Fruit fly (Drosophila melanogaster) whole organism, embryonic: Measurements from ENCODE around the gene Ankrd49.

Experiments used
- Adf1 ChIP-seq: fragments of 200-800 bp; sonication (Bioruptor generic); IDR thresholded peaks from 2 replicates; pipeline ENCODE4 v1.3.6; 2022; ENCODE audit warnings: missing biosample characterization, missing genetic modification characterization
- Antp ChIP-seq: fragments of 200-800 bp; sonication (Bioruptor generic); optimal IDR thresholded peaks from 3 replicates; lab custom pipeline; 2016; ENCODE audit warnings: missing biosample characterization, missing genetic modification characterization
- Atf6 ChIP-seq: fragments of 200-800 bp; sonication (Bioruptor generic); IDR thresholded peaks from 2 replicates; pipeline ENCODE4 v1.3.6; 2022; ENCODE audit warnings: missing biosample characterization, missing genetic modification characterization
- BtbVII ChIP-seq: fragments of 200-800 bp; sonication (Bioruptor generic); optimal IDR thresholded peaks from 3 replicates; lab custom pipeline; 2017; ENCODE audit warnings: missing biosample characterization, mild to moderate bottlenecking, missing genetic modification characterization
- Bteb2 ChIP-seq: fragments of 200-800 bp; sonication (Bioruptor generic); optimal IDR thresholded peaks from 2 replicates; lab custom pipeline; 2016; ENCODE audit warnings: missing biosample characterization, missing genetic modification characterization
- CG10543 ChIP-seq: fragments of 200-800 bp; sonication (Bioruptor generic); optimal IDR thresholded peaks from 3 replicates; lab custom pipeline; 2017; ENCODE audit warnings: missing biosample characterization, mild to moderate bottlenecking, missing genetic modification characterization, moderate library complexity
- CG12744 ChIP-seq: fragments of 200-800 bp; sonication (Bioruptor generic); optimal IDR thresholded peaks from 2 replicates; lab custom pipeline; 2016; ENCODE audit warnings: missing biosample characterization, missing genetic modification characterization
- CG13296 ChIP-seq: fragments of 200-800 bp; sonication (Bioruptor generic); optimal IDR thresholded peaks from 3 replicates; lab custom pipeline; 2018; ENCODE audit warnings: missing biosample characterization, mild to moderate bottlenecking, missing genetic modification characterization
- CG13775 ChIP-seq: fragments of 200-800 bp; sonication (Bioruptor generic); optimal IDR thresholded peaks from 3 replicates; lab custom pipeline; 2017; ENCODE audit warnings: missing biosample characterization, mild to moderate bottlenecking, missing genetic modification characterization
- CG16815 ChIP-seq: fragments of 200-800 bp; sonication (Bioruptor generic); optimal IDR thresholded peaks from 3 replicates; lab custom pipeline; 2017; ENCODE audit warnings: missing biosample characterization, mild to moderate bottlenecking, missing genetic modification characterization
- CG30431 ChIP-seq: fragments of 200-800 bp; sonication (Bioruptor generic); optimal IDR thresholded peaks from 2 replicates; lab custom pipeline; 2017; ENCODE audit warnings: missing biosample characterization, missing genetic modification characterization
- CG32767 ChIP-seq: fragments of 200-800 bp; sonication (Bioruptor generic); IDR thresholded peaks from 2 replicates; pipeline ENCODE4 v1.3.6; 2022; ENCODE audit warnings: missing biosample characterization, missing genetic modification characterization
- CG3995 ChIP-seq: fragments of 200-800 bp; sonication (Bioruptor generic); optimal IDR thresholded peaks from 3 replicates; lab custom pipeline; 2016; ENCODE audit warnings: missing biosample characterization, missing genetic modification characterization
- CG4282 ChIP-seq: fragments of 200-800 bp; sonication (Bioruptor generic); optimal IDR thresholded peaks from 2 replicates; lab custom pipeline; 2016; ENCODE audit warnings: missing biosample characterization, missing genetic modification characterization
- CG43689 ChIP-seq: fragments of 200-800 bp; sonication (Bioruptor generic); IDR thresholded peaks from 2 replicates; pipeline ENCODE4 v1.3.6; 2022; ENCODE audit warnings: missing biosample characterization, missing genetic modification characterization
- CG4617 ChIP-seq: fragments of 200-800 bp; sonication (Bioruptor generic); optimal IDR thresholded peaks from 3 replicates; lab custom pipeline; 2016; ENCODE audit warnings: missing biosample characterization, missing genetic modification characterization, borderline replicate concordance
- CG4707 ChIP-seq: fragments of 200-800 bp; sonication (Bioruptor generic); optimal IDR thresholded peaks from 2 replicates; lab custom pipeline; 2018; ENCODE audit warnings: missing biosample characterization, mild to moderate bottlenecking, missing genetic modification characterization, moderate library complexity
- CG6683 ChIP-seq: fragments of 200-800 bp; sonication (Bioruptor generic); optimal IDR thresholded peaks from 2 replicates; lab custom pipeline; 2017; ENCODE audit warnings: missing biosample characterization, mild to moderate bottlenecking, missing genetic modification characterization, missing genetic modification reagents
- CG6765 ChIP-seq: fragments of 200-800 bp; sonication (Bioruptor generic); optimal IDR thresholded peaks from 3 replicates; lab custom pipeline; 2017; ENCODE audit warnings: missing biosample characterization, mild to moderate bottlenecking, missing genetic modification characterization
- CG6813 ChIP-seq: fragments of 200-800 bp; sonication (Bioruptor generic); optimal IDR thresholded peaks from 2 replicates; lab custom pipeline; 2017; ENCODE audit warnings: missing biosample characterization, missing genetic modification characterization, mild to moderate bottlenecking, moderate library complexity, missing genetic modification reagents
- CG7271 ChIP-seq: fragments of 200-800 bp; sonication (Bioruptor generic); optimal IDR thresholded peaks from 2 replicates; lab custom pipeline; 2018; ENCODE audit warnings: missing biosample characterization, mild to moderate bottlenecking, missing genetic modification characterization, moderate library complexity
- CG7786 ChIP-seq: fragments of 200-800 bp; sonication (Bioruptor generic); optimal IDR thresholded peaks from 2 replicates; lab custom pipeline; 2016; ENCODE audit warnings: missing biosample characterization, missing genetic modification characterization
- CG7928 ChIP-seq: fragments of 200-800 bp; sonication (Bioruptor generic); optimal IDR thresholded peaks from 2 replicates; lab custom pipeline; 2017; ENCODE audit warnings: missing biosample characterization, mild to moderate bottlenecking, missing genetic modification characterization
- CG9727 ChIP-seq: fragments of 200-800 bp; sonication (Bioruptor generic); optimal IDR thresholded peaks from 3 replicates; lab custom pipeline; 2017; ENCODE audit warnings: missing biosample characterization, mild to moderate bottlenecking, missing genetic modification characterization
- Chrac-16 ChIP-seq: fragments of 200-800 bp; sonication (Bioruptor generic); optimal IDR thresholded peaks from 3 replicates; lab custom pipeline; 2016; ENCODE audit warnings: missing biosample characterization, missing genetic modification characterization
- Dad ChIP-seq: fragments of 200-800 bp; sonication (Bioruptor generic); optimal IDR thresholded peaks from 3 replicates; lab custom pipeline; 2016; ENCODE audit warnings: missing biosample characterization, missing genetic modification characterization
- Dp ChIP-seq: fragments of 200-800 bp; sonication (Bioruptor generic); optimal IDR thresholded peaks from 2 replicates; lab custom pipeline; 2018; ENCODE audit warnings: missing biosample characterization, mild to moderate bottlenecking, missing genetic modification characterization, moderate library complexity
- Eip74EF ChIP-seq, 2 experiments: fragments of 200-800 bp in 1 of 2; fragments of >200 bp in 1 of 2; sonication (Bioruptor generic) in 1 of 2; optimal IDR thresholded peaks; 2 replicates each; lab custom pipeline; 2017 to 2019; ENCODE audit warnings: missing biosample characterization in 2 of 2, missing genetic modification characterization in 2 of 2, mild to moderate bottlenecking in 1 of 2, moderate library complexity in 1 of 2
- Hsf ChIP-seq: fragments of 200-800 bp; sonication (Bioruptor generic); optimal IDR thresholded peaks from 3 replicates; lab custom pipeline; 2016; ENCODE audit warnings: missing biosample characterization, missing genetic modification characterization
- Sry-δ ChIP-seq: fragments of 200-800 bp; sonication (Bioruptor generic); optimal IDR thresholded peaks from 2 replicates; lab custom pipeline; 2016; ENCODE audit warnings: missing biosample characterization, missing genetic modification characterization
- ato ChIP-seq: fragments of 200-800 bp; sonication (Bioruptor generic); IDR thresholded peaks from 2 replicates; pipeline ENCODE4 v1.3.6; 2022; ENCODE audit warnings: missing biosample characterization, missing genetic modification characterization; ENCODE audit not compliant: partially characterized antibody
- bigmax ChIP-seq: fragments of 200-800 bp; sonication (Bioruptor generic); optimal IDR thresholded peaks from 2 replicates; lab custom pipeline; 2018; ENCODE audit warnings: missing biosample characterization, mild to moderate bottlenecking, missing genetic modification characterization
- cato ChIP-seq: fragments of 200-800 bp; sonication (Bioruptor generic); optimal IDR thresholded peaks from 2 replicates; lab custom pipeline; 2016; ENCODE audit warnings: missing biosample characterization, missing genetic modification characterization, borderline replicate concordance
- danr ChIP-seq: fragments of 200-800 bp; sonication (Bioruptor generic); IDR thresholded peaks from 2 replicates; pipeline ENCODE4 v1.3.6; 2022; ENCODE audit warnings: missing biosample characterization, missing genetic modification characterization
- ems ChIP-seq: fragments of 200-800 bp; sonication (Bioruptor generic); optimal IDR thresholded peaks from 3 replicates; lab custom pipeline; 2016; ENCODE audit warnings: missing biosample characterization, missing genetic modification characterization
- gsb ChIP-seq: fragments of 200-800 bp; sonication (Bioruptor generic); IDR thresholded peaks from 2 replicates; pipeline ENCODE4 v1.3.6; 2022; ENCODE audit warnings: missing biosample characterization, missing genetic modification characterization
- lbe ChIP-seq: fragments of 200-800 bp; sonication (Bioruptor generic); optimal IDR thresholded peaks from 2 replicates; lab custom pipeline; 2016; ENCODE audit warnings: missing biosample characterization, mild to moderate bottlenecking, missing genetic modification characterization
- mam ChIP-seq: fragments of 200-800 bp; sonication (Bioruptor generic); optimal IDR thresholded peaks from 3 replicates; lab custom pipeline; 2016; ENCODE audit warnings: missing biosample characterization, missing genetic modification characterization
- peb ChIP-seq: fragments of 200-800 bp; sonication (Bioruptor generic); IDR thresholded peaks from 2 replicates; pipeline ENCODE4 v1.3.6; 2022; ENCODE audit warnings: missing biosample characterization, missing genetic modification characterization
- schlank ChIP-seq: fragments of 200-800 bp; sonication (Bioruptor generic); optimal IDR thresholded peaks from 2 replicates; lab custom pipeline; 2018; ENCODE audit warnings: missing biosample characterization, mild to moderate bottlenecking, missing genetic modification characterization
- shn ChIP-seq: fragments of 200-800 bp; sonication (Bioruptor generic); optimal IDR thresholded peaks from 3 replicates; lab custom pipeline; 2016; ENCODE audit warnings: missing biosample characterization, missing genetic modification characterization
- sim ChIP-seq: fragments of 200-800 bp; sonication (Bioruptor generic); IDR thresholded peaks from 2 replicates; pipeline ENCODE4 v1.3.6; 2022; ENCODE audit warnings: missing biosample characterization, missing genetic modification characterization
- sna ChIP-seq: fragments of 200-800 bp; sonication (Bioruptor generic); IDR thresholded peaks from 2 replicates; pipeline ENCODE4 v1.3.6; 2022; ENCODE audit warnings: missing biosample characterization, missing genetic modification characterization; ENCODE audit not compliant: partially characterized antibody
- ssp ChIP-seq: fragments of 200-800 bp; sonication (Bioruptor generic); IDR thresholded peaks from 2 replicates; pipeline ENCODE4 v1.3.6; 2022; ENCODE audit warnings: missing biosample characterization, missing genetic modification characterization
- tap ChIP-seq: fragments of 200-800 bp; optimal IDR thresholded peaks from 3 replicates; lab custom pipeline; 2019; ENCODE audit warnings: missing biosample characterization, mild to moderate bottlenecking, missing genetic modification characterization, moderate library complexity
- tgo ChIP-seq: fragments of 200-800 bp; sonication (Bioruptor generic); IDR thresholded peaks from 3 replicates; pipeline ENCODE4 v1.3.6; 2022; ENCODE audit warnings: missing biosample characterization, missing genetic modification characterization
- trh ChIP-seq: fragments of 200-800 bp; sonication (Bioruptor generic); optimal IDR thresholded peaks from 2 replicates; lab custom pipeline; 2016; ENCODE audit warnings: missing biosample characterization, missing genetic modification characterization
- zf30C ChIP-seq: fragments of 200-800 bp; sonication (Bioruptor generic); optimal IDR thresholded peaks from 3 replicates; lab custom pipeline; 2018; ENCODE audit warnings: missing biosample characterization, mild to moderate bottlenecking, missing genetic modification characterization

Gene Ankrd49

DNA sequence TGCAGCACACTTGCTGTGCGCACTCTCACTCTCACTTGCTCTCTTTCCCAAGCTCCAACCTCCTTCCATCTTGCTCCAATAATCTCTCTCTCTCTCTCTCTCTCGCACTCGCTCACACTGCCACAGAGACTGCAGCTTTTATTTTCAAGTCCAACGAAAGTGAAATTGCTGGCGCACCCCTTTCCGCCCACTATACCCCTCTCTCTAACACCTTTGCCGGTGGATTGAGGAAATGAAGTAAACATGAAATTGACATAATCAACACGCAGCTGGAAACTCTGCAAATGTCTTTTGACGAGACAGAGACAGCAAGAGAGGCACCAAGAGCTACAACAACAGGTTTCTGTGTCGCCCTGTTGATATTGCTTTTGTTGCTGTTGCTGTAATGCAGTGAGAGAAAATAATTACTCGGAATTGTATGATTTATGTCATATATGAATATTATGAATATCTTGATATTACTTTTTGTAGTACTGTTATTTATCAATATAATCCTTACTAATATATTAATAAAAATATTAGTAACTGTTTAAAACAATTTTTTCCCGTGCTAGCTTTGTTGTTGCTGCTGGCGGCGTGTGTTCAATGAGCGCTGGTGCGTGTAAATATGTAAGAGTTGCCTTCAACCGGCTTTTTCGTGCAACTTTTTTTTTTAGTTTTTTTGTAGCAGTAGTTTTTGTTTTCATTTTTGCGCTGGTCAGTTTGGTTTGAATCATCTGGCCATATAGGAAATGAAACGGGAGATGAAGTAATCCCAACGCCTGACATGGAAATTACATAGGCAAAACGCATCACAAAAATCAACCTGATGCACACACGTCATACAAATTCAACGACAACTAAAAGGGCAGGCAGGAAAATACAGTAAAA, 11.4 kb downstream of the Ankrd49 start (continued):
- TF ChIP-seq gsb (GFP tag; lab: Robert Waterston, UW) (peak; percentile 72), CG6683 (GFP tag; lab: Kevin White, UChicago) (peak; percentile 84), Dp (no peak), CG4617 (GFP tag; lab: Kevin White, UChicago) (peak; percentile 48), tgo (GFP tag; lab: Robert Waterston, UW) (peak; percentile 95), CG30431 (GFP tag; lab: Kevin White, UChicago) (peak; percentile 68), tap (tag; lab: Kevin White, UChicago) (peak; percentile 93), CG32767 (GFP tag; lab: Robert Waterston, UW) (peak; percentile 92), CG6813 (GFP tag; lab: Kevin White, UChicago) (peak; percentile 71), Adf1 (GFP tag; lab: Robert Waterston, UW) (peak; percentile 50), CG7271 (tag; lab: Kevin White, UChicago) (peak; percentile 59), CG16815 (peak; percentile 66), CG12744 (GFP tag; lab: Kevin White, UChicago) (no peak), Antp (peak; percentile 16), bigmax (GFP tag; lab: Kevin White, UChicago) (no peak), CG4707 (peak; percentile 53), CG4282 (GFP tag; lab: Kevin White, UChicago) (no peak), sna (GFP tag; lab: Robert Waterston, UW) (peak; percentile 56), mam (no peak), CG43689 (peak; percentile 91), Chrac-16 (GFP tag; lab: Kevin White, UChicago) (peak; percentile 83), CG6765 (GFP tag; lab: Kevin White, UChicago) (peak; percentile 66), shn (GFP tag; lab: Kevin White, UChicago) (peak; percentile 27), ems (GFP tag; lab: Kevin White, UChicago) (peak; percentile 1), CG9727 (GFP tag; lab: Kevin White, UChicago) (peak; percentile 92), Atf6 (GFP tag; lab: Robert Waterston, UW) (peak; percentile 88), CG13775 (peak; percentile 83), danr (peak; percentile 84; the same call in 1 of the 2 replicates), Bteb2 (GFP tag; lab: Kevin White, UChicago) (peak; percentile 40), ato (GFP tag; lab: Robert Waterston, UW) (no peak), CG10543 (GFP tag; lab: Kevin White, UChicago) (peak; percentile 27), Hsf (GFP tag; lab: Kevin White, UChicago) (peak; percentile 53), Sry-δ (no peak), Dad (GFP tag; lab: Kevin White, UChicago) (no peak), schlank (tag; lab: Kevin White, UChicago) (peak; percentile 31), trh (GFP tag; lab: Kevin White, UChicago) (peak; percentile 77), CG7928 (GFP tag; lab: Kevin White, UChicago) (peak; percentile 45), cato (GFP tag; lab: Kevin White, UChicago) (peak; percentile 79), CG7786 (GFP tag; lab: Kevin White, UChicago) (peak; percentile 9), ssp (GFP tag; lab: Robert Waterston, UW) (peak; percentile 86), CG13296 (GFP tag; lab: Kevin White, UChicago) (peak; percentile 82), lbe (GFP tag; lab: Kevin White, UChicago) (peak; percentile 82), CG3995 (no peak), peb (peak; percentile 86), zf30C (peak; percentile 60), sim (peak; percentile 28; the same call in 1 of the 2 replicates), Eip74EF (GFP tag; optimal IDR thresholded peaks at IDR 0.05; lab: Kevin White, UChicago) (peak in 1 of 2 experiments; percentile 93), BtbVII (GFP tag; lab: Kevin White, UChicago) (peak; percentile 74)
